Worm (Caenorhabditis elegans): ENCODE measurements around the gene R02E4.1.

DNA sequence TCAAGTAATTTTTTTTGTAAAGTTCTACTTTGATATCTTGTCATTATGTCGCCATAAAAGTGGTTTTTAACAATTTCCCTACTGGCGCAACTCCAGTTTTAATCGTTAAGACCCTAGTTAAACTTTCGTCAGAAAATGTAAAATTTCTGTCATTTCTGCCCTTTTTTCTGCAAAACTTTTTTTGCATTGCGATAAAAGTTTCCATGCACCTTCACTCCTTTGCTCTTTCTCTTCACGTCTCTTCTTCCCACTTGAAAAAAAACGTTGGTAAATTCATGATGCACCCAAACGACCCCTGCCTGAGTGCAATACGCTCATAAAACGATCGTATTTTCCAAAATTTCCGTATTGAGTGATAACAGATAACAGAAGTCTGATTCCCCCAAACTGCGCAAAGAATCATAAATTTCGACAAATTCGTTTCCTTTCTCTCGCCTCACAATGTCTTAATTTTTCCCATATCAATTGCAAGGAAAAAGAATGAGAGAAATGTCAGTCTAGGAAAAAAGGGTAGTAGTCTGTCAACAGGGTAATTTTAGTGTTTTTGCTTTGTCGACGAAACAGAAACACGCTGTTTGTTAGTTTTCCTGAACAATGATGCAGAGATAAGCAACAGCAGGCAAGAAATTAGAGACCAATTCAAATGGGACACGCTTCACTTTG, 36.6 kb upstream of the R02E4.1 start:
- TF ChIP-seq him-1 (tag; optimal IDR thresholded peaks at IDR 0.05) (no peak), dao-5 (tag; optimal IDR thresholded peaks at IDR 0.05) (no peak), W03F9.2 (tag; optimal IDR thresholded peaks at IDR 0.05) (no peak)
